Fruit fly (Drosophila melanogaster) whole organism, adult: Measurements from ENCODE around the gene CG43059.

ENCODE experiments used
- CG11617 ChIP-seq: fragments of 200-800 bp; sonication (Bioruptor generic); optimal IDR thresholded peaks from 2 replicates; lab custom pipeline; 2017; ENCODE audit warnings: mild to moderate bottlenecking, missing biosample characterization, missing genetic modification reagents, missing genetic modification characterization
- CG12768 ChIP-seq: fragments of 200-800 bp; sonication (Bioruptor generic); optimal IDR thresholded peaks from 2 replicates; lab custom pipeline; 2017; ENCODE audit warnings: missing biosample characterization, missing genetic modification characterization, mild to moderate bottlenecking, moderate library complexity, missing genetic modification reagents
- CG14711 ChIP-seq: fragments of 200-800 bp; sonication (Bioruptor generic); optimal IDR thresholded peaks from 2 replicates; lab custom pipeline; 2018; ENCODE audit warnings: missing biosample characterization, mild to moderate bottlenecking, missing genetic modification characterization, moderate library complexity
- CG1620 ChIP-seq: fragments of 200-800 bp; sonication (Bioruptor generic); optimal IDR thresholded peaks from 2 replicates; lab custom pipeline; 2016; ENCODE audit warnings: missing biosample characterization, missing genetic modification characterization
- CG33017 ChIP-seq: fragments of 200-800 bp; sonication (Bioruptor generic); optimal IDR thresholded peaks from 2 replicates; lab custom pipeline; 2018; ENCODE audit warnings: missing biosample characterization, mild to moderate bottlenecking, missing genetic modification characterization, moderate library complexity
- CG5204 ChIP-seq: fragments of 200-800 bp; sonication (Bioruptor generic); optimal IDR thresholded peaks from 2 replicates; lab custom pipeline; 2016; ENCODE audit warnings: missing biosample characterization, missing genetic modification characterization
- CG7045 ChIP-seq: fragments of 200-800 bp; sonication (Bioruptor generic); optimal IDR thresholded peaks from 2 replicates; lab custom pipeline; 2017; ENCODE audit warnings: missing biosample characterization, mild to moderate bottlenecking, missing genetic modification characterization
- CG7101 ChIP-seq: fragments of 200-800 bp; sonication (Bioruptor generic); optimal IDR thresholded peaks from 2 replicates; lab custom pipeline; 2018; ENCODE audit warnings: missing biosample characterization, mild to moderate bottlenecking, missing genetic modification characterization, moderate library complexity
- Clk ChIP-seq: fragments of 200-800 bp; sonication (Bioruptor generic); optimal IDR thresholded peaks from 2 replicates; lab custom pipeline; 2017; ENCODE audit warnings: missing biosample characterization, missing genetic modification characterization
- Crg-1 ChIP-seq: fragments of 200-800 bp; sonication (Bioruptor generic); optimal IDR thresholded peaks from 2 replicates; lab custom pipeline; 2016; ENCODE audit warnings: missing biosample characterization, missing genetic modification characterization
- Hr96 ChIP-seq: fragments of 200-800 bp; sonication (Bioruptor generic); optimal IDR thresholded peaks from 2 replicates; lab custom pipeline; 2016; ENCODE audit warnings: missing biosample characterization, missing genetic modification characterization
- Mnt ChIP-seq: fragments of 200-800 bp; sonication (Bioruptor generic); optimal IDR thresholded peaks from 2 replicates; lab custom pipeline; 2016; ENCODE audit warnings: missing biosample characterization, mild to moderate bottlenecking, missing genetic modification characterization
- bab1 ChIP-seq: fragments of 200-800 bp; sonication (Bioruptor generic); optimal IDR thresholded peaks from 3 replicates; lab custom pipeline; 2019; ENCODE audit warnings: missing biosample characterization, mild to moderate bottlenecking, missing genetic modification characterization, moderate library complexity
- cic ChIP-seq: fragments of 200-800 bp; sonication (Bioruptor generic); optimal IDR thresholded peaks from 2 replicates; lab custom pipeline; 2017; ENCODE audit warnings: missing biosample characterization, mild to moderate bottlenecking, missing genetic modification characterization, moderate library complexity
- cnc ChIP-seq, 2 experiments: fragments of >200 bp; optimal IDR thresholded peaks; 2 replicates each; lab custom pipeline; 2017
- kay ChIP-seq: fragments of 200-800 bp; sonication (Bioruptor generic); peaks from one replicate; lab custom pipeline; 2016; ENCODE audit warnings: missing biosample characterization, missing genetic modification characterization, borderline replicate concordance
- ovo ChIP-seq: fragments of 200-800 bp; sonication (Bioruptor generic); optimal IDR thresholded peaks from 2 replicates; lab custom pipeline; 2016; ENCODE audit warnings: missing biosample characterization, missing genetic modification characterization
- pad ChIP-seq: fragments of 200-800 bp; sonication (Bioruptor generic); optimal IDR thresholded peaks from 3 replicates; lab custom pipeline; 2017; ENCODE audit warnings: missing biosample characterization, missing genetic modification characterization, mild to moderate bottlenecking, moderate library complexity, missing genetic modification reagents
- tj ChIP-seq: fragments of 200-800 bp; sonication (Bioruptor generic); optimal IDR thresholded peaks from 3 replicates; lab custom pipeline; 2017; ENCODE audit warnings: missing biosample characterization, mild to moderate bottlenecking, missing genetic modification characterization, moderate library complexity
- toe ChIP-seq: fragments of 200-800 bp; sonication (Bioruptor generic); optimal IDR thresholded peaks from 2 replicates; lab custom pipeline; 2016; ENCODE audit warnings: missing biosample characterization, missing genetic modification characterization

Gene CG43059

dm6 chr3L:8314788-8315140, 4.0 kb downstream of the CG43059 start:
- TF ChIP-seq pad (GFP tag; lab: Kevin White, UChicago) (no peak), bab1 (no peak), cnc (optimal IDR thresholded peaks at IDR 0.05; lab: Kevin White, UChicago) (no peak)

- TF ChIP-seq CG7101 (tag; lab: Kevin White, UChicago) (no peak), tj (GFP tag; lab: Kevin White, UChicago) (no peak)
Observed at dm6 chr3L:8312290-8312689, 6.5 kb downstream of the CG43059 start.

DNA sequence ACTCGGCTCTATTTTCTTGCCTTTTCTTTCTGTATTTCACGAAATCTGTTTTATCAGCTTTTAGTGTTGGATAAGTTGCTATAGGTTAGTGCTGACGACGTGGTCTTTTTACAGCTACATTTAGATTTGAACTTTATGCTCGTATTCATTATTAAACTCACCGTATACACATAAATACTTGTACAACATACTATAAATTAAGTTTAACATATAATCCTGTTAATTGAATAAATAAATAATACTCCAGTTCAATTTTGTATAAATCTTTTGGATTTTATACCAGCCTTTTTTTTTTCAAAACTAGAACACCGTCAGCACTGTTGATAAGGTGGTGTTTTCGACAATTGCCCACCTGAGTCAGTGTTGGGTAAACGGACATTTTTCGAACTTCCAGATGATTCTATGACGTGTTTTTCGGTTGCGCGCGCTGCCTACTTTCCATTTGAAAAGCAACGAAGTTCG, 9.8 kb downstream of the CG43059 start, which contains the start of gene BI-1:
TSS of gene BI-1 (minus strand) at position 51 of the 462 bp plus-strand sequence.
- no peak for TF ChIP-seq CG5204 (GFP tag; lab: Kevin White, UChicago)
- peak; percentile 80 for TF ChIP-seq CG33017 (tag; lab: Kevin White, UChicago)
- TF ChIP-seq CG1620 (GFP tag; lab: Kevin White, UChicago): peak; percentile 79
- TF ChIP-seq Clk: peak; percentile 81
- peak; percentile 28 for TF ChIP-seq cic (GFP tag; lab: Kevin White, UChicago)
- peak; percentile 28 for TF ChIP-seq ovo (GFP tag; lab: Kevin White, UChicago)
- peak; percentile 72 for TF ChIP-seq CG14711
- TF ChIP-seq toe (GFP tag; lab: Kevin White, UChicago): no peak
- TF ChIP-seq CG11617: peak; percentile 78
- TF ChIP-seq pad (GFP tag; lab: Kevin White, UChicago): peak; percentile 87
- peak; percentile 69 for TF ChIP-seq Mnt (GFP tag; lab: Kevin White, UChicago)
- TF ChIP-seq kay (GFP tag; lab: Kevin White, UChicago): peak; percentile 98
- TF ChIP-seq Crg-1: peak; percentile 82
- TF ChIP-seq cnc (optimal IDR thresholded peaks at IDR 0.05; lab: Kevin White, UChicago): no peak
- TF ChIP-seq bab1: peak; percentile 59
- peak; percentile 76 for TF ChIP-seq tj (GFP tag; lab: Kevin White, UChicago)
- peak; percentile 90 for TF ChIP-seq CG7101 (tag; lab: Kevin White, UChicago)
- TF ChIP-seq CG7045 (GFP tag; lab: Kevin White, UChicago): peak; percentile 80
- peak; percentile 89 for TF ChIP-seq CG12768 (GFP tag; lab: Kevin White, UChicago)
- no peak for TF ChIP-seq Hr96 (GFP tag; lab: Kevin White, UChicago)

DNA sequence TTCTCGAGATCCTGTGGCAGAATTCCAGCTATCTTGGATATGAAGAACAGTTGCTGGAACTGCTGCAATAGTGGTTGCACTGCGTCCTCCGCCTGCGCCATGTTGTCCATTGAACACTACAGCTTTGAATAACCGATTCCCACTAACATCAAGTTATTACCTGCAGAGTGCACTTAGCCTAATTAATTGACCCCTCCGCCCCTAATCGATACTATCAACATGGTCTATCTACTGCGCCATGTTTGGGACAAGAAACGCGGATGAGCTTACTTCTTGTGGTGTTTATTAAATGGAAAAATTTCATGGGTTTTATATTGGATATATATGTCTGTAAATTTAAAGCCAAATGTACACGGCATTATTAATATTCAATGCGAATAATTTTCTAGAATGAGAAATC, 11.9 kb downstream of the CG43059 start, which contains the start of gene Gr66a:
TSS of gene Gr66a (minus strand) at position 101 of the 400 bp plus-strand sequence.
- TF ChIP-seq ovo (GFP tag; lab: Kevin White, UChicago): no peak
- no peak for TF ChIP-seq bab1
- TF ChIP-seq CG11617: no peak
- no peak for TF ChIP-seq Crg-1
- TF ChIP-seq Hr96 (GFP tag; lab: Kevin White, UChicago): no peak
- no peak for TF ChIP-seq CG1620 (GFP tag; lab: Kevin White, UChicago)
- no peak for TF ChIP-seq Mnt (GFP tag; lab: Kevin White, UChicago)
- no peak for TF ChIP-seq CG12768 (GFP tag; lab: Kevin White, UChicago)
- TF ChIP-seq kay (GFP tag; lab: Kevin White, UChicago): no peak
- TF ChIP-seq toe (GFP tag; lab: Kevin White, UChicago): no peak
- no peak for TF ChIP-seq CG33017 (tag; lab: Kevin White, UChicago)
- no peak for TF ChIP-seq cic (GFP tag; lab: Kevin White, UChicago)
- TF ChIP-seq cnc (optimal IDR thresholded peaks at IDR 0.05; lab: Kevin White, UChicago): no peak
- TF ChIP-seq CG14711: no peak
- no peak for TF ChIP-seq tj (GFP tag; lab: Kevin White, UChicago)
- no peak for TF ChIP-seq pad (GFP tag; lab: Kevin White, UChicago)

dm6 chr3L:8303912-8304311, 14.9 kb downstream of the CG43059 start, which contains the start of the genes CG7194 and Sbp2:
Gene CG7194, minus strand, starts transcription at chr3L:8304059.
Gene Sbp2, plus strand, starts transcription at chr3L:8304157.
- TF ChIP-seq CG12768 (GFP tag; lab: Kevin White, UChicago) (peak; percentile 18), bab1 (peak; percentile 15), cnc (optimal IDR thresholded peaks at IDR 0.05; lab: Kevin White, UChicago) (no peak), CG1620 (GFP tag; lab: Kevin White, UChicago) (no peak), CG33017 (tag; lab: Kevin White, UChicago) (peak; percentile 25), CG11617 (peak; percentile 9), CG7101 (tag; lab: Kevin White, UChicago) (no peak), CG14711 (no peak)

DNA sequence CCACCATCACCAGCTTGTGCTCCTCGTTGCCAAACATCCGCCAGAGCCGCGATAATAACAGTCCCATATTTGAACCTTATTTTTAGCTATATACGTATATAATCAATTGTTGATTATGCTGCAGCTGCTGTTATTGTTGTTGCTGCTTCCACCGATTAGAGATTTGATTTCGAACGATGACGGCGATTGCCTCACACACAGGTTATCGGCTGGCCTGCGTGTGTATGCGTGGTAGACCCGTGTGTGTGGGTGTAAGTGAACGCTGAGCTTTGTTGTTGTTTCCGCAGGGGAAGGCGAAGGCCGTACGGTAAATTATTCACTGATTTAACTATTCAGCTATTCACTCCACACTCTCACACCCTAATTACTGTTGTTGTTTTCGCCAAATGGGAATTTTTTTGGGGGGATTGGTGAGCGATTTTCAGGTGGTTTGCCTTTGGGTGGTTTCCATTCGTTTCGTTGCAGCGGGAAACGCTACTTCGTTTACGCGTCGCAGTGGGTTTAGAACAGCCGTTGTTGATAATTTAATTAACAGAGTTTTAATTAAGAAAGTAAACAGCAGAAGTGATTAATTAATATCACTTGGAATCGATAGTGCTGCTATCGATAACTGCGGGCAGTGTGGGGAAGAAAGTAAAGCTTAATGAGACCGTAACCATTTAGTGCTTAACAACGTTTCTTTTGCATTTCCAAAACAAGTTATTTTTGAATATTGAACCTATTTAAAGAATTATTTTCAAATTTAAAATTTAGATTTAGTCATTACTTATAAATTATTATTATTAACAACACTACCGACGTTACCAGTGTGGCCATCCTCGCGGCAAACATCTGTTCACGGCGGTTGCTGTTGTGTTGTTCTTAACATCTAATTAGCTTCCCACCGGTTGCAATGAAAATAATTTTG, 19.3 kb downstream of the CG43059 start, which contains the start of the genes Arl5 and CG13671:
TSS of gene Arl5 (minus strand) at position 616 of the 907 bp plus-strand sequence.
TSS of gene CG13671 (plus strand) at position 841 of the 907 bp plus-strand sequence.
- TF ChIP-seq Hr96 (GFP tag; lab: Kevin White, UChicago) (no peak), cnc (optimal IDR thresholded peaks at IDR 0.05; lab: Kevin White, UChicago) (no peak), CG7101 (tag; lab: Kevin White, UChicago) (peak; percentile 80), pad (GFP tag; lab: Kevin White, UChicago) (peak; percentile 100), CG14711 (peak; percentile 83), CG7045 (GFP tag; lab: Kevin White, UChicago) (peak; percentile 66), tj (GFP tag; lab: Kevin White, UChicago) (peak; percentile 31), cic (GFP tag; lab: Kevin White, UChicago) (peak; percentile 54), ovo (GFP tag; lab: Kevin White, UChicago) (peak; percentile 83), Mnt (GFP tag; lab: Kevin White, UChicago) (peak; percentile 32), Clk (peak; percentile 60), kay (GFP tag; lab: Kevin White, UChicago) (no peak), Crg-1 (peak; percentile 72), CG33017 (tag; lab: Kevin White, UChicago) (peak; percentile 44), bab1 (peak; percentile 84), CG5204 (GFP tag; lab: Kevin White, UChicago) (no peak), toe (GFP tag; lab: Kevin White, UChicago) (no peak), CG11617 (peak; percentile 82), CG12768 (GFP tag; lab: Kevin White, UChicago) (peak; percentile 57), CG1620 (GFP tag; lab: Kevin White, UChicago) (peak; percentile 66)
